Worm (Caenorhabditis elegans) whole organism, young adult: ENCODE results near the gene fbxa-60.

Experiments
- B0336.3 ChIP-seq: fragments of 200-800 bp; sonication (Bioruptor generic); IDR thresholded peaks from 2 replicates; pipeline ENCODE4 v1.3.6; 2022; ENCODE audit warnings: missing genetic modification characterization, missing compliant biosample characterization
- F10E7.11 ChIP-seq: sonication (generic microtip); optimal IDR thresholded peaks from 2 replicates; lab custom pipeline; 2017; ENCODE audit warnings: mild to moderate bottlenecking, missing genetic modification characterization, moderate library complexity, missing compliant biosample characterization
- F37B4.10 ChIP-seq: fragments of 200-800 bp; sonication (Bioruptor generic); IDR thresholded peaks from 2 replicates; pipeline ENCODE4 v1.3.6; 2022; ENCODE audit warnings: missing genetic modification characterization, missing compliant biosample characterization
- F57C9.4 ChIP-seq: sonication (generic microtip); optimal IDR thresholded peaks from 2 replicates; lab custom pipeline; 2017; ENCODE audit warnings: mild to moderate bottlenecking, missing genetic modification characterization, missing compliant biosample characterization
- Y53G8AR.9 ChIP-seq: fragments of 200-800 bp; sonication (Bioruptor generic); conservative IDR thresholded peaks from 2 replicates; pipeline ENCODE4 v1.3.6; 2022; ENCODE audit warnings: missing genetic modification reagents, missing genetic modification characterization, missing compliant biosample characterization
- Y56A3A.18 ChIP-seq: fragments of 200-800 bp; sonication (Bioruptor generic); IDR thresholded peaks from 2 replicates; pipeline ENCODE4 v1.3.6; 2022; ENCODE audit warnings: missing genetic modification reagents, missing genetic modification characterization, missing compliant biosample characterization
- Y79H2A.3 ChIP-seq: fragments of 200-800 bp; sonication (Bioruptor generic); conservative IDR thresholded peaks from 2 replicates; pipeline ENCODE4 v1.3.6; 2022; ENCODE audit warnings: missing genetic modification reagents, missing genetic modification characterization, missing compliant biosample characterization
- bed-2 ChIP-seq: fragments of 200-800 bp; sonication (Bioruptor generic); IDR thresholded peaks from 2 replicates; pipeline ENCODE4 v1.3.6; 2022; ENCODE audit warnings: missing genetic modification reagents, missing genetic modification characterization, missing compliant biosample characterization
- cebp-2 ChIP-seq: fragments of 200-800 bp; sonication (Bioruptor generic); IDR thresholded peaks from 2 replicates; pipeline ENCODE4 v1.3.6; 2022; ENCODE audit warnings: missing genetic modification characterization, missing compliant biosample characterization
- ceh-100 ChIP-seq: fragments of 200-800 bp; sonication (Bioruptor generic); IDR thresholded peaks from 2 replicates; pipeline ENCODE4 v1.3.6; 2022; ENCODE audit warnings: missing genetic modification reagents, missing genetic modification characterization, missing compliant biosample characterization
- ceh-27 ChIP-seq: fragments of 200-800 bp; sonication (Bioruptor generic); optimal IDR thresholded peaks from 2 replicates; lab custom pipeline; 2018; ENCODE audit warnings: mild to moderate bottlenecking, missing genetic modification characterization, moderate library complexity, missing compliant biosample characterization
- ceh-58 ChIP-seq: fragments of 200-800 bp; sonication (Bioruptor generic); IDR thresholded peaks from 2 replicates; pipeline ENCODE4 v1.3.6; 2022; ENCODE audit warnings: missing genetic modification characterization, missing compliant biosample characterization
- ceh-91 ChIP-seq: fragments of 200-800 bp; sonication (Bioruptor generic); IDR thresholded peaks from 2 replicates; pipeline ENCODE4 v1.3.6; 2022; ENCODE audit warnings: missing genetic modification reagents, missing genetic modification characterization, missing compliant biosample characterization
- chd-7 ChIP-seq: sonication (generic microtip); optimal IDR thresholded peaks from 2 replicates; lab custom pipeline; 2016; ENCODE audit warnings: mild to moderate bottlenecking, missing genetic modification characterization, moderate library complexity, missing compliant biosample characterization
- die-1 ChIP-seq: sonication (generic microtip); optimal IDR thresholded peaks from 2 replicates; lab custom pipeline; 2016; ENCODE audit warnings: missing genotype, mild to moderate bottlenecking, missing genetic modification characterization, missing compliant biosample characterization
- dox-1 ChIP-seq: fragments of 200-800 bp; sonication (Bioruptor generic); IDR thresholded peaks from 2 replicates; pipeline ENCODE4 v1.3.6; 2022; ENCODE audit warnings: missing genetic modification reagents, missing genetic modification characterization, missing compliant biosample characterization
- ekl-4 ChIP-seq: fragments of 200-800 bp; sonication (Bioruptor generic); IDR thresholded peaks from 2 replicates; pipeline ENCODE4 v1.3.6; 2022; ENCODE audit warnings: missing genetic modification reagents, missing genetic modification characterization, missing compliant biosample characterization
- fkh-3 ChIP-seq: sonication (generic microtip); optimal IDR thresholded peaks from 2 replicates; lab custom pipeline; 2016; ENCODE audit warnings: mild to moderate bottlenecking, missing genetic modification characterization, missing compliant biosample characterization
- gei-17 ChIP-seq: fragments of 200-800 bp; sonication (Bioruptor generic); optimal IDR thresholded peaks from 2 replicates; lab custom pipeline; 2018; ENCODE audit warnings: mild to moderate bottlenecking, missing genetic modification characterization, missing compliant biosample characterization
- him-1 ChIP-seq: sonication (generic microtip); optimal IDR thresholded peaks from 2 replicates; lab custom pipeline; 2016; ENCODE audit warnings: missing genotype, missing genetic modification reagents, missing genetic modification characterization, missing compliant biosample characterization
- hsf-1 ChIP-seq: fragments of 200-800 bp; sonication (Bioruptor generic); IDR thresholded peaks from 2 replicates; pipeline ENCODE4 v1.3.6; 2022; ENCODE audit warnings: missing genetic modification reagents, missing genetic modification characterization, missing compliant biosample characterization
- lag-1 ChIP-seq: fragments of 200-800 bp; sonication (Bioruptor generic); IDR thresholded peaks from 2 replicates; pipeline ENCODE4 v1.3.6; 2022; ENCODE audit warnings: missing genetic modification reagents, missing genetic modification characterization, missing compliant biosample characterization
- lin-26 ChIP-seq: fragments of 200-800 bp; sonication (Bioruptor generic); IDR thresholded peaks from 2 replicates; pipeline ENCODE4 v1.3.6; 2022; ENCODE audit warnings: missing genetic modification reagents, missing genetic modification characterization, missing compliant biosample characterization
- lin-40 ChIP-seq: sonication (generic microtip); optimal IDR thresholded peaks from 2 replicates; lab custom pipeline; 2016; ENCODE audit warnings: missing genetic modification characterization, mild to moderate bottlenecking, missing compliant biosample characterization, missing genotype, missing genetic modification reagents
- lsy-27 ChIP-seq: sonication (generic microtip); optimal IDR thresholded peaks from 2 replicates; lab custom pipeline; 2017; ENCODE audit warnings: missing genetic modification characterization, mild to moderate bottlenecking, missing compliant biosample characterization, antibody characterized with exemption, missing genotype, borderline replicate concordance; ENCODE audit not compliant: insufficient read depth
- madf-10 ChIP-seq: sonication (generic microtip); optimal IDR thresholded peaks from 2 replicates; lab custom pipeline; 2016; ENCODE audit warnings: mild to moderate bottlenecking, missing genetic modification characterization, missing compliant biosample characterization
- madf-6 ChIP-seq: fragments of 200-800 bp; sonication (Bioruptor generic); IDR thresholded peaks from 2 replicates; pipeline ENCODE4 v1.3.6; 2022; ENCODE audit warnings: missing genetic modification reagents, missing genetic modification characterization, missing compliant biosample characterization
- madf-8 ChIP-seq: fragments of 200-800 bp; sonication (Bioruptor generic); conservative IDR thresholded peaks from 2 replicates; pipeline ENCODE4 v1.3.6; 2022; ENCODE audit warnings: missing genetic modification reagents, missing genetic modification characterization, missing compliant biosample characterization
- mcd-1 ChIP-seq: fragments of 200-800 bp; sonication (Bioruptor generic); IDR thresholded peaks from 2 replicates; pipeline ENCODE4 v1.3.6; 2022; ENCODE audit warnings: missing genetic modification reagents, missing genetic modification characterization, missing compliant biosample characterization
- nhr-120 ChIP-seq: fragments of 200-800 bp; sonication (Bioruptor generic); IDR thresholded peaks from 2 replicates; pipeline ENCODE4 v1.3.6; 2022; ENCODE audit warnings: missing genetic modification characterization, missing compliant biosample characterization
- nhr-179 ChIP-seq: sonication (generic microtip); optimal IDR thresholded peaks from 2 replicates; lab custom pipeline; 2016; ENCODE audit warnings: mild to moderate bottlenecking, missing genetic modification characterization, missing compliant biosample characterization
- pbrm-1 ChIP-seq: fragments of 200-800 bp; sonication (Bioruptor generic); IDR thresholded peaks from 2 replicates; pipeline ENCODE4 v1.3.6; 2022; ENCODE audit warnings: missing genetic modification reagents, missing genetic modification characterization, missing compliant biosample characterization
- snpc-3.4 ChIP-seq: sonication (generic microtip); optimal IDR thresholded peaks from 2 replicates; lab custom pipeline; 2017; ENCODE audit warnings: missing genetic modification characterization, mild to moderate bottlenecking, missing compliant biosample characterization, antibody characterized with exemption, moderate library complexity, missing genotype, missing genetic modification reagents
- unc-130 ChIP-seq: sonication (generic microtip); optimal IDR thresholded peaks from 2 replicates; lab custom pipeline; 2016; ENCODE audit warnings: missing genetic modification reagents, missing genetic modification characterization, missing compliant biosample characterization
- xnd-1 ChIP-seq: sonication (generic microtip); optimal IDR thresholded peaks from 2 replicates; lab custom pipeline; 2016; ENCODE audit warnings: missing genotype, missing genetic modification reagents, missing genetic modification characterization, missing compliant biosample characterization
- ztf-26 ChIP-seq: sonication (generic microtip); optimal IDR thresholded peaks from 2 replicates; lab custom pipeline; 2017; ENCODE audit warnings: missing genetic modification characterization, missing compliant biosample characterization
- ztf-28 ChIP-seq: fragments of 200-800 bp; sonication (Bioruptor generic); IDR thresholded peaks from 2 replicates; pipeline ENCODE4 v1.3.6; 2022; ENCODE audit warnings: missing genetic modification reagents, missing genetic modification characterization, missing compliant biosample characterization

fbxa-60 gene

DNA sequence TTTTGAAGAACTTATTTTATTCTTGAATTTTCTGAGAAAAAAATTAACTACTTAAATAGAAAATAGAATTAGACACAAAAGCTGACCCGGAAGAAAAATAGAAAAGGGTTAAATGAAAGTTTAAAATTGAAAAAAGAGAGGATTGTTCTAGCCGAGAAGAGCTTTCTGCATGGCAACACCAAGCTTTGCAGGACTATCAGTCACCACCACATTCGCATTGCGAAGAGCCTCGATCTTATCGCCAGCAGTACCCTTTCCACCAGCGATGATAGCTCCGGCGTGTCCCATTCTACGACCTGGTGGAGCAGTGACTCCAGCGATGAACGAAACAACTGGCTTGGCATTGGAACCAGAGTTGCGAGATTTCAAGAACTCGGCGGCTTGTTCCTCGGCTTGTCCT lies 46.0 kb downstream of the fbxa-60 start:
- TF ChIP-seq dox-1 (GFP tag; lab: Robert Waterston, UW) (0 out of 2 replicates have a peak, but pooled peaks have one; percentile 27), lin-40 (tag; lab: Kevin White, UChicago) (no peak), F57C9.4 (tag; lab: Kevin White, UChicago) (no peak), hsf-1 (GFP tag; lab: Robert Waterston, UW) (peak; percentile 45; the same call in 1 of the 2 replicates), ekl-4 (GFP tag; lab: Robert Waterston, UW) (peak; percentile 57; the same call in 1 of the 2 replicates), Y79H2A.3 (GFP tag; lab: Robert Waterston, UW) (0 out of 2 replicates have a peak, but pooled peaks have one; percentile 49), ceh-100 (GFP tag; lab: Robert Waterston, UW) (peak; percentile 44; the same call in 1 of the 2 replicates), lin-26 (GFP tag; lab: Robert Waterston, UW) (no peak), ceh-91 (GFP tag; lab: Robert Waterston, UW) (0 out of 2 replicates have a peak, but pooled peaks have one; percentile 9), F10E7.11 (tag; lab: Kevin White, UChicago) (peak; percentile 20), him-1 (tag; lab: Kevin White, UChicago) (peak; percentile 39), nhr-120 (GFP tag; lab: Robert Waterston, UW) (no peak), ztf-28 (GFP tag; lab: Robert Waterston, UW) (0 out of 2 replicates have a peak, but pooled peaks have one; percentile 57), Y53G8AR.9 (0 out of 2 replicates have a peak, but pooled peaks have one; percentile 62), chd-7 (tag; lab: Kevin White, UChicago) (no peak), madf-6 (GFP tag; lab: Robert Waterston, UW) (peak; percentile 30; the same call in 1 of the 2 replicates), die-1 (tag; lab: Kevin White, UChicago) (no peak), fkh-3 (tag; lab: Kevin White, UChicago) (no peak), B0336.3 (GFP tag; lab: Robert Waterston, UW) (peak; percentile 46; the same call in 1 of the 2 replicates), mcd-1 (GFP tag; lab: Robert Waterston, UW) (0 out of 2 replicates have a peak, but pooled peaks have one; percentile 36)
- TF ChIP-seq, all 124 proteins: peak for 13

ce11 chrIII:896904-897303 lies 49.2 kb downstream of the fbxa-60 start:
- TF ChIP-seq lag-1 (0 out of 2 replicates have a peak, but pooled peaks have one; percentile 40), ceh-58 (GFP tag; lab: Robert Waterston, UW) (no peak)

- TF ChIP-seq F37B4.10 (GFP tag; lab: Robert Waterston, UW) (no peak), xnd-1 (tag; lab: Kevin White, UChicago) (no peak), Y79H2A.3 (GFP tag; lab: Robert Waterston, UW) (no peak), ceh-27 (no peak), ztf-26 (no peak), madf-10 (no peak), cebp-2 (no peak), F10E7.11 (tag; lab: Kevin White, UChicago) (no peak), nhr-179 (tag; lab: Kevin White, UChicago) (no peak), lsy-27 (tag; lab: Kevin White, UChicago) (no peak), pbrm-1 (GFP tag; lab: Robert Waterston, UW) (no peak), madf-8 (GFP tag; lab: Robert Waterston, UW) (no peak), unc-130 (GFP tag; lab: Kevin White, UChicago) (no peak), Y56A3A.18 (GFP tag; lab: Robert Waterston, UW) (no peak), gei-17 (GFP tag; lab: Kevin White, UChicago) (no peak), snpc-3.4 (tag; lab: Kevin White, UChicago) (no peak), bed-2 (no peak)
These were observed 50.6 kb downstream of the fbxa-60 start, which contains the start of the genes ztf-18 and F23H11.2 for ce11 chrIII:895525-895924. TSS of gene ztf-18 (minus strand) at chrIII:895712. TSS of gene F23H11.2 (plus strand) at chrIII:895747.
